Worm (Caenorhabditis elegans): ENCODE data around the gene hmt-1.
A peak's percentile ranks its signal among the peaks of the same experiment; 100 is the strongest.

Gene hmt-1

ce11 chrIII:11112718-11113117 lies 13.0 kb upstream of the hmt-1 start (continued):
- TF ChIP-seq lin-54 (GFP tag; optimal IDR thresholded peaks at IDR 0.05) = peak; percentile 59
- no peak for TF ChIP-seq madf-8 (GFP tag; conservative IDR thresholded peaks at IDR 0.05)
- peak; percentile 89 for TF ChIP-seq mcd-1 (GFP tag; IDR thresholded peaks at IDR 0.05)

DNA sequence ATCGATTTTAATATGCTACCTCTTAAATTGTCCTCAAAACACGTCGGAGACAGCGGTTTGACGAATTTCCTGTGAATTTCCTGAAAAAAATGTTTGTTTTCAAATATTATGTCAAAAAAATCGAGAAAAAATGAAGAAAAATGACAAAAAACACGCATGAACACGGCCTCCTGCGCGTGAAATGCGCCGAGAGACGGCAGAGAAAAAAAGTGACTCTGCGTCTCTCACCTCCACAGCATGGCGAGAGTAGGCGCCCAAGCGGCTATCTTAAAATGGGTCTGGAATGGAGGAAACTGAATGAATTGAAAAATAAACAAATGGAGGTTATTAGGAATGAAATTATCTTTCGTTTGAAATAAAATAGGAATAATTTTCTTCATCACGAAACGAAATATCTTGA lies 11.0 kb upstream of the hmt-1 start:
- no peak for TF ChIP-seq F22D6.2 (tag; optimal IDR thresholded peaks at IDR 0.05)
- peak; percentile 53 for TF ChIP-seq ceh-27 (GFP tag; optimal IDR thresholded peaks at IDR 0.05)
- TF ChIP-seq lin-26 (GFP tag; IDR thresholded peaks at IDR 0.05) = no peak
- no peak for TF ChIP-seq die-1 (tag; optimal IDR thresholded peaks at IDR 0.05)
- no peak for TF ChIP-seq egrh-3 (GFP tag; IDR thresholded peaks at IDR 0.05)
- no peak for TF ChIP-seq zim-3 (tag; optimal IDR thresholded peaks at IDR 0.05)
- peak; percentile 54 for TF ChIP-seq K12H6.12 (tag; optimal IDR thresholded peaks at IDR 0.05)
- peak; percentile 36 for TF ChIP-seq repo-1 (tag; optimal IDR thresholded peaks at IDR 0.05)
- TF ChIP-seq dpl-1 (GFP tag; optimal IDR thresholded peaks at IDR 0.05) = no peak
- TF ChIP-seq B0035.1 (tag; optimal IDR thresholded peaks at IDR 0.05) = no peak
- no peak for TF ChIP-seq F39B2.1 (GFP tag; IDR thresholded peaks at IDR 0.05)
- TF ChIP-seq tbp1 (GFP tag; optimal IDR thresholded peaks at IDR 0.05) = peak; percentile 54
- no peak for TF ChIP-seq mes-4 (tag; optimal IDR thresholded peaks at IDR 0.05)
- TF ChIP-seq sea-2 (GFP tag; IDR thresholded peaks at IDR 0.05) = no peak
- no peak for TF ChIP-seq zfh-2 (GFP tag; conservative IDR thresholded peaks at IDR 0.05)
- no peak for TF ChIP-seq sdz-38 (tag; optimal IDR thresholded peaks at IDR 0.05)
- TF ChIP-seq hlh-26 (GFP tag; conservative IDR thresholded peaks at IDR 0.05) = no peak
- TF ChIP-seq aptf-2 (GFP tag; conservative IDR thresholded peaks at IDR 0.05) = no peak
- no peak for TF ChIP-seq cebp-1 (GFP tag; IDR thresholded peaks at IDR 0.05)
- TF ChIP-seq cebp-1 (tag; optimal IDR thresholded peaks at IDR 0.05) = peak; percentile 68
- no peak for TF ChIP-seq F55B11.4 (tag; optimal IDR thresholded peaks at IDR 0.05; ENCODE audit: borderline replicate concordance, insufficient read depth)
- peak; percentile 62 for TF ChIP-seq tlf-1 (GFP tag; optimal IDR thresholded peaks at IDR 0.05)
- TF ChIP-seq nhr-27 (tag; optimal IDR thresholded peaks at IDR 0.05) = no peak
- no peak for TF ChIP-seq ceh-79 (tag; optimal IDR thresholded peaks at IDR 0.05)
- TF ChIP-seq nfya-1 (tag; optimal IDR thresholded peaks at IDR 0.05; ENCODE audit: borderline replicate concordance, insufficient read depth) = no peak
- TF ChIP-seq C17E4.6 (GFP tag; IDR thresholded peaks at IDR 0.05) = 0 out of 2 replicates have a peak, but pooled peaks have one; percentile 25
- TF ChIP-seq Y53F4B.3 (GFP tag; IDR thresholded peaks at IDR 0.05) = no peak
- TF ChIP-seq hsf-1 (GFP tag; IDR thresholded peaks at IDR 0.05) = 0 out of 2 replicates have a peak, but pooled peaks have one; percentile 16
- TF ChIP-seq ztf-28 (GFP tag; IDR thresholded peaks at IDR 0.05) = 0 out of 2 replicates have a peak, but pooled peaks have one; percentile 9
- no peak for TF ChIP-seq B0261.1 (tag; optimal IDR thresholded peaks at IDR 0.05)
- TF ChIP-seq unc-62 (GFP tag; optimal IDR thresholded peaks at IDR 0.05) = no peak
- TF ChIP-seq let-607 (tag; optimal IDR thresholded peaks at IDR 0.05) = peak in 1 of 2 experiments; percentile 22
- 0 out of 2 replicates have a peak, but pooled peaks have one; percentile 39 for TF ChIP-seq attf-3 (GFP tag; conservative IDR thresholded peaks at IDR 0.05)
- no peak for TF ChIP-seq bed-2 (GFP tag; IDR thresholded peaks at IDR 0.05)
- no peak for TF ChIP-seq aptf-3 (GFP tag; IDR thresholded peaks at IDR 0.05)
- peak; percentile 66 for TF ChIP-seq K11D2.4 (GFP tag; IDR thresholded peaks at IDR 0.05)
- no peak for TF ChIP-seq tbx-9 (tag; optimal IDR thresholded peaks at IDR 0.05; ENCODE audit: borderline replicate concordance)
- TF ChIP-seq ama-1 (optimal IDR thresholded peaks at IDR 0.05) = no peak
- TF ChIP-seq ama-1 (GFP tag; optimal IDR thresholded peaks at IDR 0.05) = no peak
- TF ChIP-seq ets-4 (GFP tag; optimal IDR thresholded peaks at IDR 0.05) = no peak
- no peak for TF ChIP-seq madf-8 (GFP tag; conservative IDR thresholded peaks at IDR 0.05)
- TF ChIP-seq mxl-1 (tag; optimal IDR thresholded peaks at IDR 0.05) = no peak
- TF ChIP-seq ccch-3 (GFP tag; optimal IDR thresholded peaks at IDR 0.05) = no peak
- TF ChIP-seq Y56A3A.18 (GFP tag; IDR thresholded peaks at IDR 0.05) = no peak
- TF ChIP-seq F33H1.4 (GFP tag; IDR thresholded peaks at IDR 0.05) = peak; percentile 51; the same call in 1 of the 2 replicates
- TF ChIP-seq F37B4.10 (GFP tag; IDR thresholded peaks at IDR 0.05) = 0 out of 2 replicates have a peak, but pooled peaks have one; percentile 56
